Worm (Caenorhabditis elegans) whole organism, mixed stage, embryonic: ENCODE measurements around the gene C46F9.5.

Experiments used
- M03D4.4 ChIP-seq: sonication (generic microtip); optimal IDR thresholded peaks from 2 replicates; lab custom pipeline; 2017; ENCODE audit warnings: mild to moderate bottlenecking, missing genetic modification characterization, missing compliant biosample characterization
- bed-3 ChIP-seq: fragments of 200-800 bp; sonication (Bioruptor generic); optimal IDR thresholded peaks from 3 replicates; lab custom pipeline; 2018; ENCODE audit warnings: mild to moderate bottlenecking, missing genetic modification characterization, moderate library complexity, missing compliant biosample characterization
- ceh-39 ChIP-seq: fragments of 150-350 bp; optimal IDR thresholded peaks from 2 replicates; lab custom pipeline; 2014; ENCODE audit warnings: missing biosample characterization, missing genetic modification characterization
- cnd-1 ChIP-seq: fragments of 200-800 bp; sonication (Bioruptor generic); optimal IDR thresholded peaks from 2 replicates; lab custom pipeline; 2018; ENCODE audit warnings: mild to moderate bottlenecking, missing genetic modification characterization, missing compliant biosample characterization
- elt-1 ChIP-seq: sonication (generic microtip); optimal IDR thresholded peaks from 2 replicates; lab custom pipeline; 2017; ENCODE audit warnings: missing genetic modification characterization, mild to moderate bottlenecking, missing compliant biosample characterization, antibody characterized with exemption, moderate library complexity, borderline replicate concordance; ENCODE audit not compliant: insufficient read depth
- elt-3 ChIP-seq: fragments of 150-350 bp; optimal IDR thresholded peaks from 2 replicates; lab custom pipeline; 2014; ENCODE audit warnings: missing biosample characterization, missing genetic modification characterization
- flh-1 ChIP-seq: fragments of 200-800 bp; sonication (Bioruptor generic); optimal IDR thresholded peaks from 2 replicates; lab custom pipeline; 2018; ENCODE audit warnings: mild to moderate bottlenecking, missing genetic modification characterization, moderate library complexity, missing compliant biosample characterization
- lsy-2 ChIP-seq: fragments of 150-350 bp; optimal IDR thresholded peaks from 2 replicates; lab custom pipeline; 2014; ENCODE audit warnings: missing biosample characterization, missing genetic modification characterization
- mab-5 ChIP-seq: fragments of 150-350 bp; optimal IDR thresholded peaks from 2 replicates; lab custom pipeline; 2014; ENCODE audit warnings: missing biosample characterization, missing genetic modification characterization
- mep-1 ChIP-seq: fragments of 150-350 bp; optimal IDR thresholded peaks from 2 replicates; lab custom pipeline; 2017; ENCODE audit warnings: missing biosample characterization, missing genetic modification reagents, missing genetic modification characterization, inconsistent platforms
- mls-2 ChIP-seq: sonication (generic microtip); optimal IDR thresholded peaks from 2 replicates; lab custom pipeline; 2016; ENCODE audit warnings: mild to moderate bottlenecking, missing genetic modification characterization, moderate library complexity, missing compliant biosample characterization
- nhr-28 ChIP-seq: fragments of 150-350 bp; optimal IDR thresholded peaks from 2 replicates; lab custom pipeline; 2014; ENCODE audit warnings: missing biosample characterization, missing genetic modification characterization
- sem-2 ChIP-seq: fragments of 200-800 bp; sonication (Bioruptor generic); optimal IDR thresholded peaks from 2 replicates; lab custom pipeline; 2018; ENCODE audit warnings: mild to moderate bottlenecking, missing genetic modification characterization, missing compliant biosample characterization
- unc-120 ChIP-seq: sonication (generic microtip); optimal IDR thresholded peaks from 2 replicates; lab custom pipeline; 2017; ENCODE audit warnings: missing genetic modification characterization, missing compliant biosample characterization; ENCODE audit not compliant: poor library complexity, severe bottlenecking
- unc-62 ChIP-seq: fragments of 150-350 bp; optimal IDR thresholded peaks from 2 replicates; lab custom pipeline; 2014; ENCODE audit warnings: missing biosample characterization, missing genetic modification reagents, missing genetic modification characterization
- zip-8 ChIP-seq: fragments of 150-350 bp; optimal IDR thresholded peaks from 2 replicates; lab custom pipeline; 2014; ENCODE audit warnings: missing biosample characterization, missing genetic modification characterization
- ztf-11 ChIP-seq: fragments of 150-350 bp; optimal IDR thresholded peaks from 2 replicates; lab custom pipeline; 2014; ENCODE audit warnings: missing biosample characterization, missing genetic modification characterization

C46F9.5 gene

DNA sequence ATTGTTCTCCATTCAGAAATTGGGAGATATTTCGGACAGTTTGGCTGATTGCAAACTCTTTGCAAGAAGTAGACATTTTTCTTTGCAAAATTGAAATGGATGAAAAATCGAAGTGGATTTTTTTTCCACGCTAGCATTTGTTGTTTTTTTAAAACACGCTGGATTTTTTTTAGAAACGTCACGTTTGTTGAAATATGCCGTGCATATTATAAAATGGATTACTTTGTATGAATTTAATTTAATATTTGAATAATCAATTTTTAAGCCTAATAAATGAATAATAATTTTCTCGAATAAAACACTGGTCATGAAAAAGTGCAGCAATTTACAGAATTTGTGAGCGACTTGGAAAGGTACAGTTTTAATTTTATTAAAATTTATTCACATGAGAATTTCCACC, 49.7 kb downstream of the C46F9.5 start, which contains the start of gene ZK250.14:
TSS of gene ZK250.14 (minus strand) at position 101 of the 400 bp plus-strand sequence.
- TF ChIP-seq bed-3: no peak
- no peak for TF ChIP-seq sem-2 (GFP tag; lab: Kevin White, UChicago)
- TF ChIP-seq ceh-39 (tag; lab: Kevin White, UChicago): no peak
- no peak for TF ChIP-seq mls-2
- TF ChIP-seq flh-1: no peak
- TF ChIP-seq cnd-1: no peak
- no peak for TF ChIP-seq elt-1 (tag; lab: Kevin White, UChicago)
- no peak for TF ChIP-seq mab-5 (tag; lab: Kevin White, UChicago)
- TF ChIP-seq nhr-28 (tag; lab: Kevin White, UChicago): no peak
- TF ChIP-seq M03D4.4 (tag; lab: Kevin White, UChicago): no peak
- TF ChIP-seq unc-62: no peak
- TF ChIP-seq mep-1: no peak
- TF ChIP-seq unc-120 (tag; lab: Kevin White, UChicago): no peak
- no peak for TF ChIP-seq zip-8
- TF ChIP-seq lsy-2: no peak
- no peak for TF ChIP-seq elt-3
- no peak for TF ChIP-seq ztf-11 (tag; lab: Kevin White, UChicago)
